Worm (Caenorhabditis elegans) whole organism, L4 larva: ENCODE data around the gene cku-80.
A peak's percentile ranks its signal among the peaks of the same experiment; 100 is the strongest.
"Not testable (repeated sequence)": the region's sequence is repeated elsewhere in the genome, so short reads cannot be mapped to it uniquely, and the experiment has no call there.

Experiments used
- D1046.2 ChIP-seq: fragments of 200-800 bp; sonication (Bioruptor generic); IDR thresholded peaks from 2 replicates; pipeline ENCODE4 v1.3.6; 2022; ENCODE audit warnings: missing genetic modification characterization, missing compliant biosample characterization
- F10B5.3 ChIP-seq: sonication (generic microtip); optimal IDR thresholded peaks from 2 replicates; lab custom pipeline; 2016; ENCODE audit warnings: mild to moderate bottlenecking, missing genetic modification characterization, missing compliant biosample characterization
- F26F4.8 ChIP-seq: fragments of 200-800 bp; sonication (Bioruptor generic); conservative IDR thresholded peaks from 2 replicates; pipeline ENCODE4 v1.3.6; 2022; ENCODE audit warnings: missing genetic modification characterization, missing compliant biosample characterization
- F37D6.2 ChIP-seq: sonication (generic microtip); optimal IDR thresholded peaks from 2 replicates; lab custom pipeline; 2016; ENCODE audit warnings: mild to moderate bottlenecking, missing genetic modification characterization, missing compliant biosample characterization
- F44E2.7 ChIP-seq: fragments of 200-800 bp; sonication (Bioruptor generic); IDR thresholded peaks from 2 replicates; pipeline ENCODE4 v2.1.2; 2022; ENCODE audit warnings: missing genetic modification characterization, missing compliant biosample characterization
- T26A8.4 ChIP-seq: fragments of 200-800 bp; sonication (Bioruptor generic); IDR thresholded peaks from 2 replicates; pipeline ENCODE4 v1.3.6; 2022; ENCODE audit warnings: missing genetic modification characterization, missing compliant biosample characterization
- Y105C5A.15 ChIP-seq: fragments of 200-800 bp; sonication (Bioruptor generic); IDR thresholded peaks from 2 replicates; pipeline ENCODE4 v1.3.6; 2022; ENCODE audit warnings: missing genetic modification characterization, missing compliant biosample characterization
- Y48G9A.11 ChIP-seq: fragments of 200-800 bp; sonication (Bioruptor generic); IDR thresholded peaks from 2 replicates; pipeline ENCODE4 v1.3.6; 2022; ENCODE audit warnings: missing genetic modification reagents, missing genetic modification characterization, missing compliant biosample characterization
- Y5F2A.4 ChIP-seq: fragments of 200-800 bp; sonication (Bioruptor generic); optimal IDR thresholded peaks from 2 replicates; lab custom pipeline; 2018; ENCODE audit warnings: mild to moderate bottlenecking, missing genetic modification characterization, missing compliant biosample characterization
- Y75B8A.6 ChIP-seq: fragments of 200-800 bp; sonication (Bioruptor generic); IDR thresholded peaks from 2 replicates; pipeline ENCODE4 v1.3.6; 2022; ENCODE audit warnings: missing genetic modification reagents, missing genetic modification characterization, missing compliant biosample characterization
- ZK337.2 ChIP-seq: fragments of 200-800 bp; sonication (Bioruptor generic); IDR thresholded peaks from 2 replicates; pipeline ENCODE4 v1.3.6; 2022; ENCODE audit warnings: missing genetic modification reagents, missing genetic modification characterization, missing compliant biosample characterization
- arid-1 ChIP-seq: fragments of 200-800 bp; sonication (Bioruptor generic); conservative IDR thresholded peaks from 2 replicates; pipeline ENCODE4 v1.3.6; 2022; ENCODE audit warnings: missing genetic modification reagents, missing genetic modification characterization, missing compliant biosample characterization
- ceh-20 ChIP-seq: fragments of 200-800 bp; sonication (Bioruptor generic); IDR thresholded peaks from 2 replicates; pipeline ENCODE4 v1.3.6; 2022; ENCODE audit warnings: missing genetic modification reagents, missing genetic modification characterization, missing compliant biosample characterization
- ctbp-1 ChIP-seq: fragments of 200-800 bp; sonication (Bioruptor generic); IDR thresholded peaks from 2 replicates; pipeline ENCODE4 v1.3.6; 2022; ENCODE audit warnings: missing genetic modification reagents, missing genetic modification characterization, missing compliant biosample characterization
- daf-8 ChIP-seq: fragments of 200-800 bp; sonication (Bioruptor generic); IDR thresholded peaks from 2 replicates; pipeline ENCODE4 v1.3.6; 2022; ENCODE audit warnings: missing genetic modification characterization, missing compliant biosample characterization
- dmd-6 ChIP-seq: fragments of 200-800 bp; sonication (Bioruptor generic); IDR thresholded peaks from 2 replicates; pipeline ENCODE4 v1.3.6; 2022; ENCODE audit warnings: missing genetic modification reagents, missing genetic modification characterization, missing compliant biosample characterization
- dmd-9 ChIP-seq: fragments of 200-800 bp; sonication (Bioruptor generic); IDR thresholded peaks from 2 replicates; pipeline ENCODE4 v1.3.6; 2022; ENCODE audit warnings: missing genetic modification reagents, missing genetic modification characterization, missing compliant biosample characterization
- duxl-1 ChIP-seq: sonication (generic microtip); optimal IDR thresholded peaks from 2 replicates; lab custom pipeline; 2016; ENCODE audit warnings: mild to moderate bottlenecking, missing genetic modification characterization, moderate library complexity, missing compliant biosample characterization; ENCODE audit not compliant: poor library complexity
- dve-1 ChIP-seq: sonication (generic microtip); optimal IDR thresholded peaks from 2 replicates; lab custom pipeline; 2017; ENCODE audit warnings: antibody characterized with exemption, mild to moderate bottlenecking, missing genetic modification characterization, missing compliant biosample characterization; ENCODE audit not compliant: insufficient read depth
- egl-43 ChIP-seq: fragments of 200-800 bp; sonication (Bioruptor generic); IDR thresholded peaks from 2 replicates; pipeline ENCODE4 v1.3.6; 2022; ENCODE audit warnings: missing genetic modification reagents, missing genetic modification characterization, missing compliant biosample characterization
- gei-8 ChIP-seq: fragments of 200-800 bp; sonication (Bioruptor generic); optimal IDR thresholded peaks from 2 replicates; lab custom pipeline; 2018; ENCODE audit warnings: mild to moderate bottlenecking, missing genetic modification characterization, missing compliant biosample characterization
- hif-1 ChIP-seq, 2 experiments: sonication (generic microtip); optimal IDR thresholded peaks; 2 replicates each; lab custom pipeline; 2016 to 2017; ENCODE audit warnings: missing compliant biosample characterization in 2 of 2, missing genetic modification characterization in 2 of 2, missing genetic modification reagents in 2 of 2, missing genotype in 2 of 2, mild to moderate bottlenecking in 1 of 2
- hlh-11 ChIP-seq: fragments of 200-800 bp; sonication (Bioruptor generic); optimal IDR thresholded peaks from 2 replicates; lab custom pipeline; 2018; ENCODE audit warnings: mild to moderate bottlenecking, missing genetic modification characterization, missing compliant biosample characterization
- hmg-1.1 ChIP-seq: fragments of 200-800 bp; sonication (Bioruptor generic); IDR thresholded peaks from 2 replicates; pipeline ENCODE4 v1.3.6; 2022; ENCODE audit warnings: missing genetic modification reagents, missing genetic modification characterization, missing compliant biosample characterization
- lim-7 ChIP-seq: fragments of 200-800 bp; sonication (Bioruptor generic); IDR thresholded peaks from 2 replicates; pipeline ENCODE4 v1.3.6; 2022; ENCODE audit warnings: missing genetic modification characterization, missing compliant biosample characterization
- lin-1 ChIP-seq: fragments of 200-800 bp; sonication (Bioruptor generic); IDR thresholded peaks from 2 replicates; pipeline ENCODE4 v1.3.6; 2022; ENCODE audit warnings: missing genetic modification reagents, missing genetic modification characterization, missing compliant biosample characterization
- lin-29 ChIP-seq: fragments of 200-800 bp; sonication (Bioruptor generic); IDR thresholded peaks from 2 replicates; pipeline ENCODE4 v1.3.6; 2022; ENCODE audit warnings: missing genetic modification reagents, missing genetic modification characterization, missing compliant biosample characterization
- lin-38 ChIP-seq: fragments of 200-800 bp; sonication (Bioruptor generic); IDR thresholded peaks from 2 replicates; pipeline ENCODE4 v1.3.6; 2022; ENCODE audit warnings: missing genetic modification reagents, missing genetic modification characterization, missing compliant biosample characterization
- lsy-2 ChIP-seq, 2 experiments: fragments of 150-350 bp in 1 of 2; sonication (generic microtip) in 1 of 2; optimal IDR thresholded peaks; 2 replicates each; lab custom pipeline; 2014 to 2017; ENCODE audit warnings: missing biosample characterization in 2 of 2, missing genetic modification characterization in 2 of 2
- madf-5 ChIP-seq, 2 experiments: fragments of 200-800 bp; sonication (Bioruptor generic); IDR thresholded peaks; 2 replicates each; pipeline ENCODE4 v1.3.6; 2022; ENCODE audit warnings: missing compliant biosample characterization in 2 of 2, missing genetic modification characterization in 2 of 2
- madf-9 ChIP-seq: fragments of 200-800 bp; sonication (Bioruptor generic); conservative IDR thresholded peaks from 2 replicates; pipeline ENCODE4 v1.3.6; 2022; ENCODE audit warnings: missing genetic modification reagents, missing genetic modification characterization, missing compliant biosample characterization
- mep-1 ChIP-seq: fragments of 150-350 bp; sonication (generic microtip); optimal IDR thresholded peaks from 3 replicates; lab custom pipeline; 2014; ENCODE audit warnings: missing biosample characterization, missing genetic modification characterization
- mes-2 ChIP-seq: sonication (generic microtip); optimal IDR thresholded peaks from 2 replicates; lab custom pipeline; 2016; ENCODE audit warnings: missing genotype, mild to moderate bottlenecking, missing genetic modification characterization, missing compliant biosample characterization; ENCODE audit not compliant: poor library complexity, severe bottlenecking
- nhr-102 ChIP-seq: sonication (generic microtip); optimal IDR thresholded peaks from 2 replicates; lab custom pipeline; 2016; ENCODE audit warnings: mild to moderate bottlenecking, missing genetic modification characterization, moderate library complexity, missing compliant biosample characterization
- nhr-42 ChIP-seq: fragments of 200-800 bp; sonication (Bioruptor generic); IDR thresholded peaks from 2 replicates; pipeline ENCODE4 v1.3.6; 2022; ENCODE audit warnings: missing genetic modification characterization, missing compliant biosample characterization
- nhr-48 ChIP-seq: sonication (generic microtip); optimal IDR thresholded peaks from 2 replicates; lab custom pipeline; 2016; ENCODE audit warnings: mild to moderate bottlenecking, missing genetic modification characterization, missing compliant biosample characterization
- pha-4 ChIP-seq, 2 experiments: fragments of 150-350 bp in 1 of 2; fragments of 200-800 bp in 1 of 2; sonication (Bioruptor generic) in 1 of 2; IDR thresholded peaks in 1 of 2; optimal IDR thresholded peaks in 1 of 2; 2 replicates each; pipeline versions ENCODE4 v1.3.6 to Lab custom; 2014 to 2022; ENCODE audit warnings: missing genetic modification characterization in 2 of 2, missing genetic modification reagents in 2 of 2, missing biosample characterization in 1 of 2, missing compliant biosample characterization in 1 of 2
- php-3 ChIP-seq: fragments of 200-800 bp; sonication (Bioruptor generic); IDR thresholded peaks from 2 replicates; pipeline ENCODE4 v1.3.6; 2022; ENCODE audit warnings: missing genetic modification reagents, missing genetic modification characterization, missing compliant biosample characterization
- rbr-2 ChIP-seq: sonication (generic microtip); optimal IDR thresholded peaks from 2 replicates; lab custom pipeline; 2016; ENCODE audit warnings: missing genotype, missing genetic modification characterization, missing compliant biosample characterization
- saeg-2 ChIP-seq: fragments of 200-800 bp; sonication (Bioruptor generic); IDR thresholded peaks from 2 replicates; pipeline ENCODE4 v1.3.6; 2022; ENCODE audit warnings: missing genetic modification reagents, missing genetic modification characterization, missing compliant biosample characterization
- snpc-1.2 ChIP-seq: fragments of 200-800 bp; sonication (Bioruptor generic); IDR thresholded peaks from 2 replicates; pipeline ENCODE4 v1.3.6; 2022; ENCODE audit warnings: missing genetic modification reagents, missing genetic modification characterization, missing compliant biosample characterization
- snpc-4 ChIP-seq: fragments of 150-350 bp; optimal IDR thresholded peaks from 2 replicates; lab custom pipeline; 2014; ENCODE audit warnings: missing biosample characterization, missing genetic modification characterization
- spr-1 ChIP-seq: sonication (generic microtip); optimal IDR thresholded peaks from 2 replicates; lab custom pipeline; 2016; ENCODE audit warnings: mild to moderate bottlenecking, missing genetic modification characterization, missing compliant biosample characterization
- spr-3 ChIP-seq: fragments of 200-800 bp; sonication (Bioruptor generic); optimal IDR thresholded peaks from 2 replicates; lab custom pipeline; 2018; ENCODE audit warnings: mild to moderate bottlenecking, missing genetic modification characterization, missing compliant biosample characterization
- vab-7 ChIP-seq: fragments of 200-800 bp; sonication (Bioruptor generic); IDR thresholded peaks from 2 replicates; pipeline ENCODE4 v1.3.6; 2022; ENCODE audit warnings: missing genetic modification reagents, missing genetic modification characterization, missing compliant biosample characterization
- zfp-3 ChIP-seq: fragments of 200-800 bp; sonication (Bioruptor generic); conservative IDR thresholded peaks from 2 replicates; pipeline ENCODE4 v1.3.6; 2022; ENCODE audit warnings: missing genetic modification reagents, missing genetic modification characterization, missing compliant biosample characterization
- ztf-7 ChIP-seq: fragments of 150-350 bp; optimal IDR thresholded peaks from 2 replicates; lab custom pipeline; 2014; ENCODE audit warnings: missing biosample characterization, missing genetic modification characterization

Gene cku-80

ce11 chrIII:4414041-4414440, 5.6 kb upstream of the cku-80 start:
- TF ChIP-seq D1046.2 (GFP tag; lab: Robert Waterston, UW), result peak; percentile 63; the same call in 1 of the 2 replicates
- peak; percentile 71; the same call in 1 of the 2 replicates for TF ChIP-seq F44E2.7 (GFP tag; lab: Robert Waterston, UW)
- TF ChIP-seq lin-1, result peak; percentile 46; the same call in 1 of the 2 replicates
- TF ChIP-seq madf-5 (GFP tag; IDR thresholded peaks at IDR 0.05; lab: Robert Waterston, UW), result 0 out of 4 replicates have a peak, but pooled peaks have one; percentile 16 to 33
- peak; percentile 73 for TF ChIP-seq lim-7
- peak; percentile 86 for TF ChIP-seq egl-43 (GFP tag; lab: Robert Waterston, UW)
- peak; percentile 39; the same call in 1 of the 2 replicates for TF ChIP-seq ZK337.2 (GFP tag; lab: Robert Waterston, UW)
- TF ChIP-seq nhr-42 (GFP tag; lab: Robert Waterston, UW), result 0 out of 2 replicates have a peak, but pooled peaks have one; percentile 7
- TF ChIP-seq Y105C5A.15 (GFP tag; lab: Robert Waterston, UW), result peak; percentile 79; the same call in 1 of the 2 replicates
- peak; percentile 47 for TF ChIP-seq ztf-7
- TF ChIP-seq ctbp-1 (GFP tag; lab: Robert Waterston, UW), result peak; percentile 75
- peak; percentile 68 for TF ChIP-seq snpc-1.2 (GFP tag; lab: Robert Waterston, UW)
- 0 out of 2 replicates have a peak, but pooled peaks have one; percentile 39 for TF ChIP-seq Y48G9A.11
- peak; percentile 56; the same call in 1 of the 2 replicates for TF ChIP-seq saeg-2
- peak; percentile 38 for TF ChIP-seq spr-3 (GFP tag; lab: Kevin White, UChicago)
- peak; percentile 65 for TF ChIP-seq rbr-2
- peak; percentile 35; the same call in 1 of the 2 replicates for TF ChIP-seq madf-9 (GFP tag; lab: Robert Waterston, UW)
- peak; percentile 80 for TF ChIP-seq lin-38 (GFP tag; lab: Robert Waterston, UW)
- peak in 1 of 2 experiments; percentile 38 for TF ChIP-seq hif-1 (tag; optimal IDR thresholded peaks at IDR 0.05; lab: Kevin White, UChicago)
- TF ChIP-seq mep-1 (tag; lab: Kevin White, UChicago), result peak; percentile 56
- peak; percentile 87 for TF ChIP-seq hmg-1.1 (GFP tag; lab: Robert Waterston, UW)
- TF ChIP-seq zfp-3 (GFP tag; lab: Robert Waterston, UW), result peak; percentile 74; the same call in 1 of the 2 replicates
- peak; percentile 67 for TF ChIP-seq duxl-1 (tag; lab: Kevin White, UChicago)
- TF ChIP-seq F10B5.3 (tag; lab: Kevin White, UChicago), result peak; percentile 15
- TF ChIP-seq hlh-11 (tag; lab: Kevin White, UChicago), result peak; percentile 20
- peak; percentile 5 for TF ChIP-seq F37D6.2 (tag; lab: Kevin White, UChicago)
- peak; percentile 38 for TF ChIP-seq gei-8 (GFP tag; lab: Kevin White, UChicago)
- peak; percentile 65 for TF ChIP-seq Y5F2A.4 (GFP tag; lab: Kevin White, UChicago)
- peak; percentile 58 for TF ChIP-seq nhr-102 (tag; lab: Kevin White, UChicago)
- TF ChIP-seq Y75B8A.6 (GFP tag; lab: Robert Waterston, UW), result 0 out of 2 replicates have a peak, but pooled peaks have one; percentile 50
- TF ChIP-seq T26A8.4 (GFP tag; lab: Robert Waterston, UW), result peak; percentile 84
- TF ChIP-seq ceh-20 (GFP tag; lab: Robert Waterston, UW), result peak; percentile 82
- peak; percentile 26; the same call in 1 of the 2 replicates for TF ChIP-seq lin-29 (GFP tag; lab: Robert Waterston, UW)
- peak; percentile 12 for TF ChIP-seq spr-1 (tag; lab: Kevin White, UChicago)
- 0 out of 2 replicates have a peak, but pooled peaks have one; percentile 16 for TF ChIP-seq daf-8
- peak; percentile 90 for TF ChIP-seq snpc-4
- TF ChIP-seq vab-7 (GFP tag; lab: Robert Waterston, UW), result peak; percentile 68
- TF ChIP-seq dmd-6 (GFP tag; lab: Robert Waterston, UW), result peak; percentile 69
- TF ChIP-seq lsy-2 (tag; optimal IDR thresholded peaks at IDR 0.05; lab: Kevin White, UChicago), result peak; percentile 28 to 74
- 0 out of 2 replicates have a peak, but pooled peaks have one; percentile 43 for TF ChIP-seq php-3 (GFP tag; lab: Robert Waterston, UW)
- TF ChIP-seq dmd-9 (GFP tag; lab: Robert Waterston, UW), result peak; percentile 30; the same call in 1 of the 2 replicates
- TF ChIP-seq F26F4.8 (GFP tag; lab: Robert Waterston, UW), result 0 out of 2 replicates have a peak, but pooled peaks have one; percentile 60
- peak; percentile 67 for TF ChIP-seq mes-2
- peak; percentile 38 for TF ChIP-seq nhr-48 (tag; lab: Kevin White, UChicago)
- TF ChIP-seq arid-1 (GFP tag; lab: Robert Waterston, UW), result peak; percentile 62
- TF ChIP-seq dve-1 (tag; lab: Kevin White, UChicago), result peak; percentile 46
- peak; percentile 76 for TF ChIP-seq pha-4 (GFP tag; IDR thresholded peaks at IDR 0.05; lab: Robert Waterston, UW)
- TF ChIP-seq pha-4 (tag; optimal IDR thresholded peaks at IDR 0.05; lab: Kevin White, UChicago), result not testable (repeated sequence)
